Worm (Caenorhabditis elegans): Measurements from ENCODE around the gene vps-15.

ce11 chrII:11916945-11917344 lies 1.3 kb upstream of the vps-15 start:
- TF ChIP-seq egl-27 (tag; optimal IDR thresholded peaks at IDR 0.05) (no peak), nhr-28 (tag; optimal IDR thresholded peaks at IDR 0.05) (no peak)

All from whole organism, L1 larva.